Worm (Caenorhabditis elegans) whole organism, mixed stage, embryonic: ENCODE measurements around the gene F40F9.3.

ENCODE experiments used
- elt-1 ChIP-seq: sonication (generic microtip); optimal IDR thresholded peaks from 2 replicates; lab custom pipeline; 2017; ENCODE audit warnings: missing genetic modification characterization, mild to moderate bottlenecking, missing compliant biosample characterization, antibody characterized with exemption, moderate library complexity, borderline replicate concordance; ENCODE audit not compliant: insufficient read depth
- elt-3 ChIP-seq: fragments of 150-350 bp; optimal IDR thresholded peaks from 2 replicates; lab custom pipeline; 2014; ENCODE audit warnings: missing biosample characterization, missing genetic modification characterization
- mep-1 ChIP-seq: fragments of 150-350 bp; optimal IDR thresholded peaks from 2 replicates; lab custom pipeline; 2017; ENCODE audit warnings: missing biosample characterization, missing genetic modification reagents, missing genetic modification characterization, inconsistent platforms
- nhr-76 ChIP-seq: sonication (generic microtip); optimal IDR thresholded peaks from 2 replicates; lab custom pipeline; 2017; ENCODE audit warnings: missing biosample characterization, missing genetic modification characterization
- unc-62 ChIP-seq: fragments of 150-350 bp; optimal IDR thresholded peaks from 2 replicates; lab custom pipeline; 2014; ENCODE audit warnings: missing biosample characterization, missing genetic modification reagents, missing genetic modification characterization

ce11 chrV:9750308-9750707 lies 35.3 kb downstream of the F40F9.3 start, which contains the start of gene F58E6.4:
- no peak for TF ChIP-seq elt-1 (tag; lab: Kevin White, UChicago)
- no peak for TF ChIP-seq unc-62
- TF ChIP-seq nhr-76 (tag; lab: Kevin White, UChicago), result no peak
- TF ChIP-seq elt-3 (tag; lab: Kevin White, UChicago), result no peak
- no peak for TF ChIP-seq mep-1 (tag; lab: Kevin White, UChicago)
